Fruit fly (Drosophila melanogaster) whole organism, prepupa: ENCODE results near the gene CG3402.

Experiments
- CG10631 ChIP-seq: fragments of 200-800 bp; sonication (Bioruptor generic); optimal IDR thresholded peaks from 2 replicates; lab custom pipeline; 2016; ENCODE audit warnings: missing biosample characterization, missing genetic modification characterization
- CG10669 ChIP-seq: fragments of 200-800 bp; sonication (Bioruptor generic); optimal IDR thresholded peaks from 3 replicates; lab custom pipeline; 2018; ENCODE audit warnings: missing biosample characterization, mild to moderate bottlenecking, missing genetic modification characterization, moderate library complexity
- CG11294 ChIP-seq: fragments of 200-800 bp; sonication (Bioruptor generic); IDR thresholded peaks from 2 replicates; pipeline ENCODE4 v1.3.6; 2022; ENCODE audit warnings: missing biosample characterization, missing genetic modification characterization
- CG11762 ChIP-seq: fragments of 200-800 bp; sonication (Bioruptor generic); optimal IDR thresholded peaks from 3 replicates; lab custom pipeline; 2016; ENCODE audit warnings: missing biosample characterization, missing genetic modification characterization; ENCODE audit not compliant: insufficient read depth
- CG11902 ChIP-seq: fragments of 200-800 bp; sonication (Bioruptor generic); optimal IDR thresholded peaks from 3 replicates; lab custom pipeline; 2016; ENCODE audit warnings: missing biosample characterization, missing genetic modification characterization
- CG15336 ChIP-seq: fragments of 200-800 bp; sonication (Bioruptor generic); IDR thresholded peaks from 2 replicates; pipeline ENCODE4 v1.3.6; 2022; ENCODE audit warnings: missing biosample characterization, missing genetic modification characterization
- CG1621 ChIP-seq: fragments of 200-800 bp; sonication (Bioruptor generic); optimal IDR thresholded peaks from 3 replicates; lab custom pipeline; 2018; ENCODE audit warnings: missing biosample characterization, mild to moderate bottlenecking, missing genetic modification characterization
- CG16779 ChIP-seq: fragments of 200-800 bp; sonication (Bioruptor generic); optimal IDR thresholded peaks from 3 replicates; lab custom pipeline; 2017; ENCODE audit warnings: missing biosample characterization, mild to moderate bottlenecking, missing genetic modification characterization
- CG3032 ChIP-seq: fragments of 200-800 bp; optimal IDR thresholded peaks from 2 replicates; lab custom pipeline; 2019; ENCODE audit warnings: missing biosample characterization, mild to moderate bottlenecking, missing genetic modification characterization, moderate library complexity
- CG32006 ChIP-seq: fragments of 200-800 bp; sonication (Bioruptor generic); optimal IDR thresholded peaks from 3 replicates; lab custom pipeline; 2017; ENCODE audit warnings: missing biosample characterization, mild to moderate bottlenecking, missing genetic modification characterization
- CG34406 ChIP-seq: fragments of 200-800 bp; sonication (Bioruptor generic); optimal IDR thresholded peaks from 3 replicates; lab custom pipeline; 2016; ENCODE audit warnings: missing biosample characterization, missing genetic modification characterization
- CG3919 ChIP-seq: fragments of 200-800 bp; sonication (Bioruptor generic); optimal IDR thresholded peaks from 3 replicates; lab custom pipeline; 2016; ENCODE audit warnings: missing biosample characterization, missing genetic modification characterization
- CG6792 ChIP-seq: fragments of 200-800 bp; sonication (Bioruptor generic); optimal IDR thresholded peaks from 3 replicates; lab custom pipeline; 2016; ENCODE audit warnings: missing biosample characterization, missing genetic modification characterization
- CG6808 ChIP-seq: fragments of 200-800 bp; sonication (Bioruptor generic); optimal IDR thresholded peaks from 3 replicates; lab custom pipeline; 2017; ENCODE audit warnings: missing biosample characterization, missing genetic modification characterization, mild to moderate bottlenecking, moderate library complexity, missing genetic modification reagents
- CG6854 ChIP-seq: fragments of 200-800 bp; sonication (Bioruptor generic); optimal IDR thresholded peaks from 2 replicates; lab custom pipeline; 2017; ENCODE audit warnings: missing biosample characterization, mild to moderate bottlenecking, missing genetic modification characterization
- CG7368 ChIP-seq: fragments of 200-800 bp; sonication (Bioruptor generic); optimal IDR thresholded peaks from 3 replicates; lab custom pipeline; 2016; ENCODE audit warnings: missing biosample characterization, missing genetic modification characterization
- CG8119 ChIP-seq: fragments of 200-800 bp; sonication (Bioruptor generic); IDR thresholded peaks from 3 replicates; pipeline ENCODE4 v1.3.6; 2022; ENCODE audit warnings: missing biosample characterization, missing genetic modification characterization
- CG8319 ChIP-seq: fragments of 200-800 bp; sonication (Bioruptor generic); optimal IDR thresholded peaks from 3 replicates; lab custom pipeline; 2016; ENCODE audit warnings: missing biosample characterization, missing genetic modification characterization
- CG8632 ChIP-seq: fragments of 200-800 bp; sonication (Bioruptor generic); optimal IDR thresholded peaks from 3 replicates; lab custom pipeline; 2016; ENCODE audit warnings: missing biosample characterization, missing genetic modification characterization
- CG9139 ChIP-seq: fragments of 200-800 bp; sonication (Bioruptor generic); optimal IDR thresholded peaks from 3 replicates; lab custom pipeline; 2017; ENCODE audit warnings: missing biosample characterization, mild to moderate bottlenecking, missing genetic modification characterization
- Eip75B ChIP-seq: fragments of 200-800 bp; sonication (Bioruptor generic); optimal IDR thresholded peaks from 3 replicates; lab custom pipeline; 2016; ENCODE audit warnings: missing biosample characterization, missing genetic modification characterization
- Eip78C ChIP-seq: fragments of 200-800 bp; sonication (Bioruptor generic); peaks from one replicate; lab custom pipeline; 2016; ENCODE audit warnings: missing biosample characterization, missing genetic modification characterization
- Eip93F ChIP-seq: fragments of 200-800 bp; sonication (Bioruptor generic); optimal IDR thresholded peaks from 2 replicates; lab custom pipeline; 2016; ENCODE audit warnings: missing biosample characterization, mild to moderate bottlenecking, missing genetic modification characterization
- Ets21C ChIP-seq: fragments of 200-800 bp; sonication (Bioruptor generic); optimal IDR thresholded peaks from 3 replicates; lab custom pipeline; 2016; ENCODE audit warnings: missing biosample characterization, missing genetic modification characterization
- Ets96B ChIP-seq: fragments of 200-800 bp; optimal IDR thresholded peaks from 2 replicates; lab custom pipeline; 2019; ENCODE audit warnings: missing biosample characterization, mild to moderate bottlenecking, missing genetic modification characterization, moderate library complexity
- Hr38 ChIP-seq: sonication (Bioruptor generic); optimal IDR thresholded peaks from 2 replicates; lab custom pipeline; 2016; ENCODE audit warnings: missing biosample characterization, missing genetic modification characterization
- Hr39 ChIP-seq: fragments of 200-800 bp; sonication (Bioruptor generic); optimal IDR thresholded peaks from 2 replicates; lab custom pipeline; 2016; ENCODE audit warnings: missing biosample characterization, missing genetic modification characterization
- Hr4 ChIP-seq: fragments of 200-800 bp; sonication (Bioruptor generic); optimal IDR thresholded peaks from 3 replicates; lab custom pipeline; 2016; ENCODE audit warnings: missing biosample characterization, missing genetic modification characterization
- Lpt ChIP-seq: fragments of 200-800 bp; sonication (Bioruptor generic); optimal IDR thresholded peaks from 3 replicates; lab custom pipeline; 2016; ENCODE audit warnings: missing biosample characterization, missing genetic modification characterization
- Met ChIP-seq: fragments of 200-800 bp; sonication (Bioruptor generic); optimal IDR thresholded peaks from 3 replicates; lab custom pipeline; 2016; ENCODE audit warnings: missing biosample characterization, missing genetic modification characterization
- OdsH ChIP-seq: fragments of 200-800 bp; sonication (Bioruptor generic); optimal IDR thresholded peaks from 3 replicates; lab custom pipeline; 2016; ENCODE audit warnings: missing biosample characterization, missing genetic modification characterization
- Smox ChIP-seq: fragments of 200-800 bp; sonication (Bioruptor generic); optimal IDR thresholded peaks from 3 replicates; lab custom pipeline; 2016; ENCODE audit warnings: missing biosample characterization, missing genetic modification characterization
- Sox102F ChIP-seq: fragments of 200-800 bp; sonication (Bioruptor generic); optimal IDR thresholded peaks from 2 replicates; lab custom pipeline; 2016; ENCODE audit warnings: missing biosample characterization, mild to moderate bottlenecking, missing genetic modification characterization
- Sox14 ChIP-seq: fragments of 200-800 bp; sonication (Bioruptor generic); optimal IDR thresholded peaks from 3 replicates; lab custom pipeline; 2016; ENCODE audit warnings: missing biosample characterization, missing genetic modification characterization
- Sox15 ChIP-seq: fragments of 200-800 bp; sonication (Bioruptor generic); optimal IDR thresholded peaks from 3 replicates; lab custom pipeline; 2016; ENCODE audit warnings: missing biosample characterization, missing genetic modification characterization
- achi ChIP-seq: fragments of 200-800 bp; sonication (Bioruptor generic); optimal IDR thresholded peaks from 3 replicates; lab custom pipeline; 2016; ENCODE audit warnings: missing biosample characterization, missing genetic modification characterization
- cyc ChIP-seq: fragments of 200-800 bp; sonication (Bioruptor generic); optimal IDR thresholded peaks from 3 replicates; lab custom pipeline; 2016; ENCODE audit warnings: missing biosample characterization, missing genetic modification characterization
- dac ChIP-seq: fragments of 200-800 bp; sonication (Bioruptor generic); optimal IDR thresholded peaks from 2 replicates; lab custom pipeline; 2017; ENCODE audit warnings: missing biosample characterization, mild to moderate bottlenecking, missing genetic modification characterization
- dsx ChIP-seq: fragments of 200-800 bp; optimal IDR thresholded peaks from 3 replicates; lab custom pipeline; 2019; ENCODE audit warnings: missing biosample characterization, mild to moderate bottlenecking, missing genetic modification characterization, moderate library complexity; ENCODE audit not compliant: poor library complexity, severe bottlenecking
- eg ChIP-seq: fragments of 200-800 bp; sonication (Bioruptor generic); IDR thresholded peaks from 3 replicates; pipeline ENCODE4 v1.3.6; 2022; ENCODE audit warnings: missing biosample characterization, missing genetic modification characterization
- esn ChIP-seq: fragments of 200-800 bp; sonication (Bioruptor generic); optimal IDR thresholded peaks from 2 replicates; lab custom pipeline; 2016; ENCODE audit warnings: missing biosample characterization, mild to moderate bottlenecking, missing genetic modification characterization, moderate library complexity
- fd85E ChIP-seq: fragments of 200-800 bp; sonication (Bioruptor generic); optimal IDR thresholded peaks from 3 replicates; lab custom pipeline; 2016; ENCODE audit warnings: missing biosample characterization, missing genetic modification characterization
- fkh ChIP-seq: fragments of 200-800 bp; sonication (Bioruptor generic); optimal IDR thresholded peaks from 3 replicates; lab custom pipeline; 2017; ENCODE audit warnings: missing biosample characterization, mild to moderate bottlenecking, missing genetic modification characterization, moderate library complexity
- lz ChIP-seq: fragments of 200-800 bp; sonication (Bioruptor generic); optimal IDR thresholded peaks from 3 replicates; lab custom pipeline; 2016; ENCODE audit warnings: missing biosample characterization, missing genetic modification characterization
- net ChIP-seq: fragments of 200-800 bp; sonication (Bioruptor generic); optimal IDR thresholded peaks from 3 replicates; lab custom pipeline; 2016; ENCODE audit warnings: missing biosample characterization, missing genetic modification characterization
- pdm3 ChIP-seq: fragments of 200-800 bp; sonication (Bioruptor generic); optimal IDR thresholded peaks from 3 replicates; lab custom pipeline; 2016; ENCODE audit warnings: missing biosample characterization, missing genetic modification characterization
- salr ChIP-seq, 2 experiments: fragments of 200-800 bp; sonication (Bioruptor generic); optimal IDR thresholded peaks; 3 replicates each; lab custom pipeline; 2016 to 2018; ENCODE audit warnings: missing biosample characterization in 2 of 2, missing genetic modification characterization in 2 of 2, mild to moderate bottlenecking in 1 of 2
- spab ChIP-seq: fragments of 200-800 bp; sonication (Bioruptor generic); optimal IDR thresholded peaks from 2 replicates; lab custom pipeline; 2017; ENCODE audit warnings: missing biosample characterization, mild to moderate bottlenecking, missing genetic modification characterization, missing genetic modification reagents
- ss ChIP-seq, 2 experiments: fragments of 200-800 bp; sonication (Bioruptor generic); optimal IDR thresholded peaks; 2 replicates in 1 of 2; 3 replicates in 1 of 2; lab custom pipeline; 2017 to 2018; ENCODE audit warnings: mild to moderate bottlenecking in 2 of 2, missing biosample characterization in 2 of 2, missing genetic modification characterization in 2 of 2, moderate library complexity in 1 of 2
- topi ChIP-seq: fragments of 200-800 bp; sonication (Bioruptor generic); optimal IDR thresholded peaks from 3 replicates; lab custom pipeline; 2016; ENCODE audit warnings: missing biosample characterization, missing genetic modification characterization
- vri ChIP-seq: fragments of 200-800 bp; sonication (Bioruptor generic); optimal IDR thresholded peaks from 3 replicates; lab custom pipeline; 2016; ENCODE audit warnings: missing biosample characterization, mild to moderate bottlenecking, missing genetic modification characterization

Gene CG3402

dm6 chr3L:627819-628601 is 24.7 kb downstream of the CG3402 start:
- peak; percentile 28 for TF ChIP-seq Sox102F (GFP tag; lab: Kevin White, UChicago)
- TF ChIP-seq CG6854: peak; percentile 43
- no peak for TF ChIP-seq Smox (GFP tag; lab: Kevin White, UChicago)
- peak; percentile 5 for TF ChIP-seq spab (GFP tag; lab: Kevin White, UChicago)
- no peak for TF ChIP-seq CG11902 (GFP tag; lab: Kevin White, UChicago)
- no peak for TF ChIP-seq CG8319 (GFP tag; lab: Kevin White, UChicago)
- peak; percentile 23 for TF ChIP-seq CG10669 (GFP tag; lab: Kevin White, UChicago)
- TF ChIP-seq Hr38 (GFP tag; lab: Kevin White, UChicago): no peak
- no peak for TF ChIP-seq fd85E (GFP tag; lab: Kevin White, UChicago)
- TF ChIP-seq dsx (GFP tag; lab: Kevin White, UChicago): peak; percentile 71
- peak; percentile 35 for TF ChIP-seq CG6808 (GFP tag; lab: Kevin White, UChicago)
- TF ChIP-seq achi: no peak
- peak; percentile 2 for TF ChIP-seq esn (GFP tag; lab: Kevin White, UChicago)
- no peak for TF ChIP-seq CG3919
- peak; percentile 78 for TF ChIP-seq eg (GFP tag; lab: Robert Waterston, UW)
- no peak for TF ChIP-seq CG34406
- TF ChIP-seq CG8632: no peak
- TF ChIP-seq lz: peak; percentile 31
- TF ChIP-seq OdsH (GFP tag; lab: Kevin White, UChicago): peak; percentile 24
- TF ChIP-seq CG16779 (tag; lab: Kevin White, UChicago): peak; percentile 68
- peak; percentile 25 for TF ChIP-seq CG1621 (tag; lab: Kevin White, UChicago)
- TF ChIP-seq CG11294 (GFP tag; lab: Robert Waterston, UW): no peak; the same call in none of the 2 replicates
- peak; percentile 75 for TF ChIP-seq vri (GFP tag; lab: Kevin White, UChicago)
- TF ChIP-seq topi (GFP tag; lab: Kevin White, UChicago): peak; percentile 25
- peak in 1 of 2 experiments; percentile 5 for TF ChIP-seq salr (GFP tag; optimal IDR thresholded peaks at IDR 0.05; lab: Kevin White, UChicago)
- TF ChIP-seq Sox14: peak; percentile 26
- TF ChIP-seq fkh (GFP tag; lab: Kevin White, UChicago): peak; percentile 97
- TF ChIP-seq CG6792: no peak
- TF ChIP-seq Eip78C (GFP tag; lab: Kevin White, UChicago): peak; percentile 62
- TF ChIP-seq CG10631: no peak
- TF ChIP-seq CG15336 (GFP tag; lab: Robert Waterston, UW): peak; percentile 74
- TF ChIP-seq Hr39: peak; percentile 40
- TF ChIP-seq CG7368: peak; percentile 23
- TF ChIP-seq CG32006 (GFP tag; lab: Kevin White, UChicago): peak; percentile 62
- TF ChIP-seq Ets21C (GFP tag; lab: Kevin White, UChicago): no peak
- peak; percentile 42 for TF ChIP-seq CG3032 (tag; lab: Kevin White, UChicago)
- peak; percentile 51 for TF ChIP-seq net
- TF ChIP-seq Eip93F (GFP tag; lab: Kevin White, UChicago): no peak
- TF ChIP-seq CG8119 (GFP tag; lab: Robert Waterston, UW): peak; percentile 75
- peak; percentile 32 for TF ChIP-seq pdm3 (GFP tag; lab: Kevin White, UChicago)
- TF ChIP-seq dac (GFP tag; lab: Kevin White, UChicago): no peak
- TF ChIP-seq CG9139 (GFP tag; lab: Kevin White, UChicago): no peak
- TF ChIP-seq Lpt (GFP tag; lab: Kevin White, UChicago): peak; percentile 86
- peak; percentile 25 for TF ChIP-seq cyc (GFP tag; lab: Kevin White, UChicago)
- no peak for TF ChIP-seq CG11762
- peak; percentile 54 for TF ChIP-seq Hr4 (GFP tag; lab: Kevin White, UChicago)
- TF ChIP-seq Eip75B (GFP tag; lab: Kevin White, UChicago): peak; percentile 36
- peak; percentile 21 for TF ChIP-seq Met (GFP tag; lab: Kevin White, UChicago)
- no peak for TF ChIP-seq Sox15 (GFP tag; lab: Kevin White, UChicago)
- TF ChIP-seq Ets96B: no peak
- TF ChIP-seq ss (GFP tag; optimal IDR thresholded peaks at IDR 0.05; lab: Kevin White, UChicago): peak; percentile 51 to 76
